Worm (Caenorhabditis elegans) whole organism, L3 larva: ENCODE measurements around the gene nspc-7.
A peak's percentile ranks its signal among the peaks of the same experiment; 100 is the strongest.

Source experiments
- R02D3.7 ChIP-seq: fragments of 150-350 bp; optimal IDR thresholded peaks from 2 replicates; lab custom pipeline; 2014; ENCODE audit warnings: missing biosample characterization, missing genetic modification characterization
- aly-2 ChIP-seq: fragments of 150-350 bp; optimal IDR thresholded peaks from 2 replicates; lab custom pipeline; 2014; ENCODE audit warnings: missing biosample characterization, missing genetic modification characterization
- ama-1 ChIP-seq: fragments of 150-350 bp; optimal IDR thresholded peaks from 2 replicates; lab custom pipeline; 2018
- ceh-16 ChIP-seq: sonication (generic microtip); optimal IDR thresholded peaks from 2 replicates; lab custom pipeline; 2017; ENCODE audit warnings: missing biosample characterization, missing genetic modification characterization
- ceh-28 ChIP-seq: fragments of 150-350 bp; optimal IDR thresholded peaks from 2 replicates; lab custom pipeline; 2014; ENCODE audit warnings: missing biosample characterization, missing genetic modification reagents, missing genetic modification characterization
- ceh-82 ChIP-seq: fragments of 150-350 bp; optimal IDR thresholded peaks from 2 replicates; lab custom pipeline; 2014; ENCODE audit warnings: missing biosample characterization, missing genetic modification characterization
- ceh-9 ChIP-seq: sonication (generic microtip); optimal IDR thresholded peaks from 2 replicates; lab custom pipeline; 2018; ENCODE audit warnings: missing biosample characterization, missing genetic modification characterization
- egl-27 ChIP-seq: sonication (generic microtip); optimal IDR thresholded peaks from 4 replicates; lab custom pipeline; 2017; ENCODE audit warnings: missing biosample characterization, missing genetic modification reagents, missing genetic modification characterization
- elt-1 ChIP-seq: fragments of 150-350 bp; optimal IDR thresholded peaks from 2 replicates; lab custom pipeline; 2014; ENCODE audit warnings: missing biosample characterization, missing genetic modification characterization
- elt-2 ChIP-seq: sonication (generic microtip); optimal IDR thresholded peaks from 2 replicates; lab custom pipeline; 2016; ENCODE audit warnings: missing genetic modification reagents, mild to moderate bottlenecking, missing genetic modification characterization, missing compliant biosample characterization
- elt-3 ChIP-seq, 3 experiments: fragments of 150-350 bp in 1 of 3; sonication (generic microtip) in 2 of 3; optimal IDR thresholded peaks; 2 replicates in 2 of 3; 4 replicates in 1 of 3; lab custom pipeline; 2014 to 2017; ENCODE audit warnings: missing biosample characterization in 3 of 3, missing genetic modification characterization in 3 of 3
- fkh-10 ChIP-seq: sonication (generic microtip); optimal IDR thresholded peaks from 2 replicates; lab custom pipeline; 2017; ENCODE audit warnings: missing biosample characterization, missing genetic modification reagents, missing genetic modification characterization
- fkh-2 ChIP-seq: fragments of 150-350 bp; optimal IDR thresholded peaks from 2 replicates; lab custom pipeline; 2014; ENCODE audit warnings: missing biosample characterization, missing genetic modification reagents, missing genetic modification characterization
- fos-1 ChIP-seq: fragments of 150-350 bp; optimal IDR thresholded peaks from 2 replicates; lab custom pipeline; 2014; ENCODE audit warnings: missing biosample characterization, missing genetic modification characterization
- hmg-11 ChIP-seq: sonication (generic microtip); optimal IDR thresholded peaks from 2 replicates; lab custom pipeline; 2016; ENCODE audit warnings: missing genetic modification characterization, missing compliant biosample characterization
- lin-15B ChIP-seq: fragments of 150-350 bp; optimal IDR thresholded peaks from 2 replicates; lab custom pipeline; 2014; ENCODE audit warnings: missing biosample characterization, missing genetic modification characterization
- lin-39 ChIP-seq: fragments of 150-350 bp; optimal IDR thresholded peaks from 2 replicates; lab custom pipeline; 2018; ENCODE audit warnings: missing biosample characterization, missing genetic modification reagents, missing genetic modification characterization
- lsy-12 ChIP-seq: sonication (generic microtip); optimal IDR thresholded peaks from 2 replicates; lab custom pipeline; 2016; ENCODE audit warnings: mild to moderate bottlenecking, missing genetic modification characterization, missing compliant biosample characterization
- mdl-1 ChIP-seq: fragments of 150-350 bp; optimal IDR thresholded peaks from 2 replicates; lab custom pipeline; 2014; ENCODE audit warnings: missing biosample characterization, missing genetic modification characterization
- mml-1 ChIP-seq: fragments of 150-350 bp; sonication (generic microtip); optimal IDR thresholded peaks from 3 replicates; lab custom pipeline; 2014; ENCODE audit warnings: missing biosample characterization, missing genetic modification characterization
- nfya-1 ChIP-seq: sonication (generic microtip); optimal IDR thresholded peaks from 2 replicates; lab custom pipeline; 2017; ENCODE audit warnings: missing genetic modification characterization, mild to moderate bottlenecking, missing compliant biosample characterization, antibody characterized with exemption, moderate library complexity; ENCODE audit not compliant: insufficient read depth
- nhr-23 ChIP-seq: fragments of 150-350 bp; optimal IDR thresholded peaks from 2 replicates; lab custom pipeline; 2014; ENCODE audit warnings: missing biosample characterization, missing genetic modification reagents, missing genetic modification characterization
- nhr-237 ChIP-seq: fragments of 150-350 bp; optimal IDR thresholded peaks from 2 replicates; lab custom pipeline; 2014; ENCODE audit warnings: missing biosample characterization, missing genetic modification characterization
- nhr-25 ChIP-seq: sonication (generic microtip); optimal IDR thresholded peaks from 2 replicates; lab custom pipeline; 2017; ENCODE audit warnings: missing biosample characterization, missing genetic modification characterization
- nhr-43 ChIP-seq: sonication (generic microtip); optimal IDR thresholded peaks from 2 replicates; lab custom pipeline; 2016; ENCODE audit warnings: mild to moderate bottlenecking, missing genetic modification characterization, missing compliant biosample characterization; ENCODE audit not compliant: poor library complexity, severe bottlenecking
- nhr-67 ChIP-seq: fragments of 150-350 bp; optimal IDR thresholded peaks from 2 replicates; lab custom pipeline; 2014; ENCODE audit warnings: missing biosample characterization, missing genetic modification characterization
- nhr-76 ChIP-seq: fragments of 150-350 bp; sonication (generic microtip); optimal IDR thresholded peaks from 5 replicates; lab custom pipeline; 2014; ENCODE audit warnings: missing biosample characterization, missing genetic modification characterization
- nhr-77 ChIP-seq: fragments of 150-350 bp; optimal IDR thresholded peaks from 2 replicates; lab custom pipeline; 2014; ENCODE audit warnings: missing biosample characterization, missing genetic modification characterization
- pha-4 ChIP-seq: fragments of 150-350 bp; optimal IDR thresholded peaks from 2 replicates; lab custom pipeline; 2014; ENCODE audit warnings: missing biosample characterization, missing genetic modification reagents, missing genetic modification characterization
- pqm-1 ChIP-seq: fragments of 150-350 bp; optimal IDR thresholded peaks from 2 replicates; lab custom pipeline; 2017; ENCODE audit warnings: missing biosample characterization, missing genetic modification characterization, inconsistent platforms
- skn-1 ChIP-seq: fragments of 150-350 bp; optimal IDR thresholded peaks from 2 replicates; lab custom pipeline; 2014; ENCODE audit warnings: missing biosample characterization, missing genetic modification characterization
- snpc-4 ChIP-seq: fragments of 150-350 bp; optimal IDR thresholded peaks from 2 replicates; lab custom pipeline; 2014; ENCODE audit warnings: missing biosample characterization, missing genetic modification characterization
- tbx-2 ChIP-seq: sonication (generic microtip); optimal IDR thresholded peaks from 2 replicates; lab custom pipeline; 2016; ENCODE audit warnings: mild to moderate bottlenecking, missing genetic modification characterization, missing compliant biosample characterization
- unc-62 ChIP-seq: fragments of 150-350 bp; sonication (generic microtip); optimal IDR thresholded peaks from 4 replicates; lab custom pipeline; 2014; ENCODE audit warnings: missing biosample characterization, missing genetic modification reagents, missing genetic modification characterization
- zag-1 ChIP-seq: fragments of 150-350 bp; optimal IDR thresholded peaks from 2 replicates; lab custom pipeline; 2014; ENCODE audit warnings: missing biosample characterization, missing genetic modification characterization
- ztf-4 ChIP-seq: fragments of 150-350 bp; optimal IDR thresholded peaks from 2 replicates; lab custom pipeline; 2014; ENCODE audit warnings: missing biosample characterization, missing genetic modification characterization

nspc-7 gene

DNA sequence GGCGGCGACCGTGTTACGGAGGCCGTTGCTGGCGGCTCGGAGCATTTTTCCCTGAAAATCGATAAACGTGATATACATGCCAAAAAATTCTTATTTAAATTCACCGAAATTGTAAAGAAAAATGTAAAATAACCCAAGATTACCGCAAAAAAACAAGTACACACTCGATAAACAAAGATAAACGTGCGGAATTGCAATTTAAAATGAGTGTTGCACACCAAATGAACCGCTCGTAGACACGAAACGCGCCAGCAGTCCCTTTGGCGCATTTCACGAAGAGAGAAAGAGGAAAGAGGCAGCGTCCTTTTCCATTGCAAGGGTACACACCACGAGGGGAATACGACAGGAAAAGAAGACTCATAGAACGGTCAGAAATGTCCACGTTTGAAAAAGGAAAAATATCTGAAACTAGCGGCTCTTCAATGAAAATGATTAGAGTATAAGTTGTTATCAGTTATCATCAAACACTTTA is 4.3 kb downstream of the nspc-7 start, which contains the start of gene sdha-1 (continued):
- no peak for TF ChIP-seq aly-2 (tag; lab: Kevin White, UChicago)
- no peak for TF ChIP-seq ceh-9
- TF ChIP-seq lsy-12 = peak; percentile 67
- peak; percentile 88 for TF ChIP-seq nfya-1 (tag; lab: Kevin White, UChicago)
- no peak for TF ChIP-seq nhr-237
- no peak for TF ChIP-seq ceh-16
- no peak for TF ChIP-seq elt-3 (tag; optimal IDR thresholded peaks at IDR 0.05; lab: Kevin White, UChicago)
- TF ChIP-seq R02D3.7 (tag; lab: Kevin White, UChicago) = peak; percentile 28
- TF ChIP-seq fkh-2 = no peak
- no peak for TF ChIP-seq nhr-77
- peak; percentile 35 for TF ChIP-seq ztf-4 (tag; lab: Kevin White, UChicago)

DNA sequence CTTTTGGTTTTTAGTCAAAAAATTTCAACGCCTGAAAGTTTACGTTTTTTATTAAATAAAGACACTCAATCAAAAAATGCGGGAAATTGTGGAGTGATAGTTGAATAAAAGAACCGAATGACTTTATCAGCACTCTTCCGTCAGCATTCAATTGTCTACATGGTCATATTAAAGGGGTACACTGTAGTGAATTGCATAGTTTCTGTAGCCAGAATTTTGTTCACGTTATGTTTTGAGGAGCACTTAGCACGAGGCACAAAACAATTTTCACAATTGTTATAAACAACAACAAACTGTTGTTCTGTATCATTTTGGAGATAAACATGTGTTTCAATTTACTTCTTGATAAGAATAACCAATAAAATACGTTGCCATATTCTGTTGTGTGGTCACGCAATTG is 7.4 kb downstream of the nspc-7 start, which contains the start of gene D2021.4:
Gene D2021.4 (minus strand): TSS at position 48 of the 400 bp plus-strand sequence.
- TF ChIP-seq elt-2 (tag; lab: Kevin White, UChicago) (peak; percentile 87), ztf-4 (tag; lab: Kevin White, UChicago) (no peak), fos-1 (tag; lab: Kevin White, UChicago) (no peak), pha-4 (tag; lab: Kevin White, UChicago) (peak; percentile 32), nhr-67 (tag; lab: Kevin White, UChicago) (no peak), pqm-1 (peak; percentile 50), R02D3.7 (tag; lab: Kevin White, UChicago) (no peak)

DNA sequence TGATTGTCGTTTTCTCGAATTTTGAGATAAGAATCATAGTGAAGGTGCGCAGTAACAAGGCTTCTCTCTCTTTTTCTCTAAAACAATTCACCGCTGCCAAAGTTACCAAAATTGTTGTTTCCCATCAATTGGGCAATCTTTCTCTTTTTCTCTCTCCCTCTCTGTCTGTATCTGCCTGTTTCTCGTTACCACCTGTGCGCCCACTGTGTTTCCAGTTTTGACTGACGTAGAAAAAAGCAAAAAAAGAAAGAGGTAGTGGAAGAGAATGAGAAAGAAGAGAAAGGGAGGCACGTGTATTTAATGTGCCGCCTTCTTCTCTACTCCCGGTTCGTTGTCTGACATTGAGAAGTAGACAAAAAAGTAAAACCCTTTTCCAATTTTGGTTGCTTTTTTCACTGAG is 8.4 kb downstream of the nspc-7 start:
- TF ChIP-seq mdl-1 (tag; lab: Kevin White, UChicago) (peak; percentile 61), elt-1 (peak; percentile 78), nhr-23 (tag; lab: Kevin White, UChicago) (peak; percentile 61), pha-4 (tag; lab: Kevin White, UChicago) (peak; percentile 69), ama-1 (no peak), nfya-1 (tag; lab: Kevin White, UChicago) (peak; percentile 53), pqm-1 (peak; percentile 27), egl-27 (peak; percentile 24), skn-1 (tag; lab: Kevin White, UChicago) (peak; percentile 0), mml-1 (peak; percentile 38), elt-2 (tag; lab: Kevin White, UChicago) (peak; percentile 75), unc-62 (GFP tag; lab: Kevin White, UChicago) (no peak), hmg-11 (tag; lab: Kevin White, UChicago) (peak; percentile 46), nhr-25 (tag; lab: Kevin White, UChicago) (peak; percentile 96), fkh-10 (GFP tag; lab: Kevin White, UChicago) (no peak), nhr-43 (tag; lab: Kevin White, UChicago) (peak; percentile 26)

DNA sequence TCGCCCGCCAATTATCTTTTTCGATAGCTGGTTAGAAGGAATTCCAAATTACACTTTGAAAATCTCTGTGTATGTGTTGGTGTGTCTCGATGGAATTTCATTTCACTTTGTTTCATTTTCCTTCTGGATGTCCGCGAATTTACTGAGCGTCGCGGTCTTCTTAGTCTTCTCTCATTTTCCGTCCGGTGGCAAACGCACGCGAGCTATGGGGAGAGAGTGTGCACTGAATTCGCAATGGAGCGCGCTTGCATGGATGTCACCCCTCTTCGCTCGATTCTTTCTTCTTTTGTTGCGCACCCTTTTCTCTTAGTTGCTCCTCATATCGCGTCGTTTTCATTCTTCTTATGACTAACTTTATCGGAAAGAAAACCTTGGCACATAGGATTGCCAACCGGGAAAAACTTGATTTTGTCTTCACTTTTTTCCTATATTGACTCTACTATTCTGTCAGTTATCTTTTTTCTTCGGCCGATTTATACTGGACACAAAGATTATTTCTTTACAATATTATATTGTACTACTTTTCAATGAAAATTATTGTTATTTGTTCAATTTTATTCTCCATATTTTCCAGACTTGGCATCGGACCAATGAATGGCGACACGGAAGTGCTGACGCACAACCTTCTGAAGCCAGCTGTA is 10.1 kb downstream of the nspc-7 start, which contains the start of gene dhhc-14:
Gene dhhc-14 (plus strand): TSS at position 591 of the 641 bp plus-strand sequence.
- no peak for TF ChIP-seq ceh-82 (tag; lab: Kevin White, UChicago)
- TF ChIP-seq elt-1 = no peak
- no peak for TF ChIP-seq nhr-43 (tag; lab: Kevin White, UChicago)
- peak; percentile 13 for TF ChIP-seq mdl-1 (tag; lab: Kevin White, UChicago)
- TF ChIP-seq mml-1 = no peak
- no peak for TF ChIP-seq R02D3.7 (tag; lab: Kevin White, UChicago)
- TF ChIP-seq nhr-23 (tag; lab: Kevin White, UChicago) = peak; percentile 3
- TF ChIP-seq hmg-11 (tag; lab: Kevin White, UChicago) = peak; percentile 57
- no peak for TF ChIP-seq nhr-25 (tag; lab: Kevin White, UChicago)
- TF ChIP-seq nhr-237 = no peak
- TF ChIP-seq nhr-76 = no peak
- TF ChIP-seq zag-1 = no peak
- TF ChIP-seq tbx-2 (tag; lab: Kevin White, UChicago) = no peak
- TF ChIP-seq nfya-1 (tag; lab: Kevin White, UChicago) = peak; percentile 71
- peak; percentile 80 for TF ChIP-seq lin-39
- no peak for TF ChIP-seq ceh-28
- peak; percentile 45 for TF ChIP-seq pha-4 (tag; lab: Kevin White, UChicago)
- no peak for TF ChIP-seq snpc-4
- peak; percentile 23 for TF ChIP-seq skn-1 (tag; lab: Kevin White, UChicago)
- TF ChIP-seq lin-15B (tag; lab: Kevin White, UChicago) = peak; percentile 76
- TF ChIP-seq fos-1 (tag; lab: Kevin White, UChicago) = no peak
